Worm (Caenorhabditis elegans) whole organism, mixed stage, embryonic: Measurements from ENCODE around the gene rab-6.1.

Experiments used
- ceh-43 ChIP-seq: fragments of 200-800 bp; sonication (Bioruptor generic); optimal IDR thresholded peaks from 2 replicates; lab custom pipeline; 2018; ENCODE audit warnings: mild to moderate bottlenecking, missing genetic modification characterization, moderate library complexity, missing compliant biosample characterization
- ces-1 ChIP-seq: fragments of 150-350 bp; optimal IDR thresholded peaks from 2 replicates; lab custom pipeline; 2014; ENCODE audit warnings: missing biosample characterization, missing genetic modification reagents, missing genetic modification characterization
- cnd-1 ChIP-seq: fragments of 200-800 bp; sonication (Bioruptor generic); optimal IDR thresholded peaks from 2 replicates; lab custom pipeline; 2018; ENCODE audit warnings: mild to moderate bottlenecking, missing genetic modification characterization, missing compliant biosample characterization
- elt-1 ChIP-seq: sonication (generic microtip); optimal IDR thresholded peaks from 2 replicates; lab custom pipeline; 2017; ENCODE audit warnings: missing genetic modification characterization, mild to moderate bottlenecking, missing compliant biosample characterization, antibody characterized with exemption, moderate library complexity, borderline replicate concordance; ENCODE audit not compliant: insufficient read depth
- elt-3 ChIP-seq: fragments of 150-350 bp; optimal IDR thresholded peaks from 2 replicates; lab custom pipeline; 2014; ENCODE audit warnings: missing biosample characterization, missing genetic modification characterization
- ham-2 ChIP-seq: fragments of 200-800 bp; sonication (Bioruptor generic); optimal IDR thresholded peaks from 2 replicates; lab custom pipeline; 2018; ENCODE audit warnings: mild to moderate bottlenecking, missing genetic modification characterization, missing compliant biosample characterization
- lin-13 ChIP-seq: fragments of 150-350 bp; optimal IDR thresholded peaks from 2 replicates; lab custom pipeline; 2014; ENCODE audit warnings: missing biosample characterization, missing genetic modification characterization
- lsy-2 ChIP-seq: fragments of 150-350 bp; optimal IDR thresholded peaks from 2 replicates; lab custom pipeline; 2014; ENCODE audit warnings: missing biosample characterization, missing genetic modification characterization
- nhr-237 ChIP-seq: fragments of 150-350 bp; optimal IDR thresholded peaks from 2 replicates; lab custom pipeline; 2014; ENCODE audit warnings: missing biosample characterization, missing genetic modification characterization
- pha-4 ChIP-seq: fragments of 150-350 bp; optimal IDR thresholded peaks from 2 replicates; lab custom pipeline; 2018; ENCODE audit warnings: missing biosample characterization, missing genetic modification reagents, missing genetic modification characterization
- snpc-4 ChIP-seq: fragments of 150-350 bp; optimal IDR thresholded peaks from 2 replicates; lab custom pipeline; 2014; ENCODE audit warnings: missing biosample characterization, missing genetic modification characterization
- unc-62 ChIP-seq: fragments of 150-350 bp; optimal IDR thresholded peaks from 2 replicates; lab custom pipeline; 2014; ENCODE audit warnings: missing biosample characterization, missing genetic modification reagents, missing genetic modification characterization

ce11 chrIII:8955536-8955935 is 50.2 kb downstream of the rab-6.1 start:
- TF ChIP-seq ceh-43 (GFP tag; lab: Kevin White, UChicago), result no peak
- TF ChIP-seq cnd-1 (tag; lab: Kevin White, UChicago), result no peak
- TF ChIP-seq elt-1, result no peak
- TF ChIP-seq unc-62, result no peak
- TF ChIP-seq lin-13 (tag; lab: Kevin White, UChicago), result no peak
- TF ChIP-seq ces-1, result no peak
- TF ChIP-seq ham-2, result no peak
- TF ChIP-seq lsy-2 (tag; lab: Kevin White, UChicago), result no peak
- no peak for TF ChIP-seq snpc-4 (tag; lab: Kevin White, UChicago)
- no peak for TF ChIP-seq pha-4 (tag; lab: Kevin White, UChicago)
- no peak for TF ChIP-seq elt-3 (tag; lab: Kevin White, UChicago)
- no peak for TF ChIP-seq nhr-237 (tag; lab: Kevin White, UChicago)
